Fruit fly (Drosophila melanogaster): ENCODE measurements around the gene Cyp28a5.

Gene Cyp28a5

dm6 chr2L:13957239-13957638 is 19.9 kb upstream of the Cyp28a5 start, which contains the start of gene NimA:
TSS of gene NimA (plus strand) at chr2L:13957539.
- TF ChIP-seq tna (GFP tag; IDR thresholded peaks at IDR 0.05; ENCODE audit: partially characterized antibody): no peak
- TF ChIP-seq amos (GFP tag; IDR thresholded peaks at IDR 0.05; ENCODE audit: partially characterized antibody): no peak
- TF ChIP-seq croc (GFP tag; conservative IDR thresholded peaks at IDR 0.05): no peak
- TF ChIP-seq twi (tag; optimal IDR thresholded peaks at IDR 0.05): no peak
- peak; percentile 17 for TF ChIP-seq Blimp-1 (GFP tag; optimal IDR thresholded peaks at IDR 0.05)
- TF ChIP-seq gt (GFP tag; IDR thresholded peaks at IDR 0.05): no peak
- no peak for TF ChIP-seq nom (GFP tag; optimal IDR thresholded peaks at IDR 0.05)
- TF ChIP-seq Drgx (GFP tag; IDR thresholded peaks at IDR 0.05): 0 out of 2 replicates have a peak, but pooled peaks have one; percentile 21
- no peak for TF ChIP-seq vvl (GFP tag; IDR thresholded peaks at IDR 0.05)
- no peak for TF ChIP-seq CG11504 (tag; optimal IDR thresholded peaks at IDR 0.05)
- no peak for TF ChIP-seq ssp (GFP tag; IDR thresholded peaks at IDR 0.05)
- TF ChIP-seq nerfin-1 (tag; optimal IDR thresholded peaks at IDR 0.05): no peak
- no peak for TF ChIP-seq CG9932 (GFP tag; IDR thresholded peaks at IDR 0.05)
- TF ChIP-seq Gsc (GFP tag; IDR thresholded peaks at IDR 0.05): no peak
- TF ChIP-seq crol (GFP tag; IDR thresholded peaks at IDR 0.05): no peak
- no peak for TF ChIP-seq CG8281 (tag; optimal IDR thresholded peaks at IDR 0.05)

- TF ChIP-seq CG18619 (GFP tag; optimal IDR thresholded peaks at IDR 0.05): no peak
- TF ChIP-seq CG2199 (GFP tag; IDR thresholded peaks at IDR 0.05): no peak
- no peak for TF ChIP-seq ftz-f1 (GFP tag; optimal IDR thresholded peaks at IDR 0.05)
- no peak for TF ChIP-seq CG9876 (GFP tag; optimal IDR thresholded peaks at IDR 0.05)
- TF ChIP-seq Dip2 (GFP tag; IDR thresholded peaks at IDR 0.05): no peak
- no peak for TF ChIP-seq Xrp1 (GFP tag; IDR thresholded peaks at IDR 0.05)
- no peak for TF ChIP-seq zf30C (GFP tag; optimal IDR thresholded peaks at IDR 0.05)
- no peak for TF ChIP-seq hb (GFP tag; IDR thresholded peaks at IDR 0.05; ENCODE audit: partially characterized antibody)
- TF ChIP-seq CG7928 (GFP tag; optimal IDR thresholded peaks at IDR 0.05): no peak
- no peak for TF ChIP-seq klu (GFP tag; IDR thresholded peaks at IDR 0.05)
- TF ChIP-seq aop (GFP tag; IDR thresholded peaks at IDR 0.05): no peak
- no peak for TF ChIP-seq sug (tag; optimal IDR thresholded peaks at IDR 0.05)
- TF ChIP-seq CG14014 (GFP tag; IDR thresholded peaks at IDR 0.05): no peak
- TF ChIP-seq CG7357 (GFP tag; IDR thresholded peaks at IDR 0.05): no peak
- TF ChIP-seq CG17612 (GFP tag; IDR thresholded peaks at IDR 0.05): no peak
- TF ChIP-seq cg (GFP tag; optimal IDR thresholded peaks at IDR 0.05): no peak
- TF ChIP-seq stwl (tag; optimal IDR thresholded peaks at IDR 0.05): peak; percentile 50
- TF ChIP-seq Bdp1 (GFP tag; optimal IDR thresholded peaks at IDR 0.05): no peak
- no peak for TF ChIP-seq Blimp-1 (GFP tag; optimal IDR thresholded peaks at IDR 0.05)
- TF ChIP-seq row (GFP tag; IDR thresholded peaks at IDR 0.05): no peak
- TF ChIP-seq CG30020 (tag; optimal IDR thresholded peaks at IDR 0.05): no peak
- no peak for TF ChIP-seq CG34376 (GFP tag; optimal IDR thresholded peaks at IDR 0.05)
- TF ChIP-seq CG3065 (GFP tag; optimal IDR thresholded peaks at IDR 0.05): no peak
- TF ChIP-seq pfk (GFP tag; optimal IDR thresholded peaks at IDR 0.05): no peak
- no peak for TF ChIP-seq Hr78 (GFP tag; optimal IDR thresholded peaks at IDR 0.05)
- no peak for TF ChIP-seq CG7839 (tag; optimal IDR thresholded peaks at IDR 0.05)
- TF ChIP-seq CG11456 (GFP tag; IDR thresholded peaks at IDR 0.05): 0 out of 3 replicates have a peak, but pooled peaks have one; percentile 4
- TF ChIP-seq shn (GFP tag; optimal IDR thresholded peaks at IDR 0.05): no peak
- 0 out of 3 replicates have a peak, but pooled peaks have one; percentile 10 for TF ChIP-seq Optix (GFP tag; IDR thresholded peaks at IDR 0.05)
- peak; percentile 95 for TF ChIP-seq CG18011 (GFP tag; optimal IDR thresholded peaks at IDR 0.05)
- no peak for TF ChIP-seq peb (GFP tag; IDR thresholded peaks at IDR 0.05)
- TF ChIP-seq Abd-B (GFP tag; optimal IDR thresholded peaks at IDR 0.05): peak; percentile 27
These were observed 16.7 kb upstream of the Cyp28a5 start for dm6 chr2L:13960399-13960798.
